Worm (Caenorhabditis elegans): Measurements from ENCODE around the gene F43E2.11.

The F43E2.11 gene

ce11 chrII:7340703-7341102, 29.4 kb downstream of the F43E2.11 start (continued):
- TF ChIP-seq nhr-77 (tag; optimal IDR thresholded peaks at IDR 0.05) (no peak), mef-2 (tag; optimal IDR thresholded peaks at IDR 0.05) (no peak)

DNA sequence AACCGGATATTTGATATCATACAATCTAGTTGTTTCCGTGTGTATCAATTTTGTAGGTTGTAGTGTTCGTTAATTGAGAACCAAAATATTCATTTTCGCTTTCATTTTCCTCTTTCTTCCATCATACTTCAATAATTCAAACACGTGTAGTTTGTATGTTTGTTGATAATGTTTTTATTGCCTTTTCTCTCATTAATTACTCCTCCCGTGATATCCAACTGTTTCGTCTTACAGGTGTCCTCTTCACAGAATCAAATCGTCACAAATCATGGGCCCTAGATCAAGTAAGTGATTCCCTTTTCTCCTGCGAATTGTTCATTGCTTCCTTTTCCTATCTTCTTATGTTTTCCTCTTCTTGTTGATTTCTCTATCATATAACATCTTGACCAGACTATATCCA, 31.1 kb downstream of the F43E2.11 start, which contains the start of gene nhr-21:
Gene nhr-21, plus strand, starts transcription at position 235 of the 400 bp plus-strand sequence.
- no peak for TF ChIP-seq sup-37 (GFP tag; optimal IDR thresholded peaks at IDR 0.05)
- TF ChIP-seq grh-1 (GFP tag; IDR thresholded peaks at IDR 0.05): no peak
- peak; percentile 18 for TF ChIP-seq fos-1 (tag; optimal IDR thresholded peaks at IDR 0.05)
- TF ChIP-seq sptf-1 (tag; optimal IDR thresholded peaks at IDR 0.05): no peak
- TF ChIP-seq nhr-85 (tag): peak; percentile 98
- TF ChIP-seq nhr-47 (tag; optimal IDR thresholded peaks at IDR 0.05): peak; percentile 46
- no peak for TF ChIP-seq fkh-8 (tag; optimal IDR thresholded peaks at IDR 0.05)
- no peak for TF ChIP-seq ceh-88 (GFP tag; IDR thresholded peaks at IDR 0.05)
- TF ChIP-seq snu-23 (GFP tag; optimal IDR thresholded peaks at IDR 0.05): peak; percentile 66
- peak in 1 of 2 experiments; percentile 58 for TF ChIP-seq mdl-1 (tag; optimal IDR thresholded peaks at IDR 0.05)
- no peak for TF ChIP-seq pqm-1 (tag; optimal IDR thresholded peaks at IDR 0.05)
- no peak for TF ChIP-seq pax-3 (tag; optimal IDR thresholded peaks at IDR 0.05)
- peak; percentile 28 for TF ChIP-seq unc-130 (tag; optimal IDR thresholded peaks at IDR 0.05)
- TF ChIP-seq lsy-2 (tag; optimal IDR thresholded peaks at IDR 0.05): peak; percentile 28 to 40
- peak; percentile 88 for TF ChIP-seq nhr-71 (tag; optimal IDR thresholded peaks at IDR 0.05)
- TF ChIP-seq unc-86 (tag; optimal IDR thresholded peaks at IDR 0.05): no peak
- TF ChIP-seq nhr-19 (GFP tag; conservative IDR thresholded peaks at IDR 0.05): peak; percentile 74
- TF ChIP-seq elt-3 (tag; optimal IDR thresholded peaks at IDR 0.05): peak in 5 of 6 experiments; percentile 46 to 91 (median 62)
- TF ChIP-seq nhr-90 (tag; optimal IDR thresholded peaks at IDR 0.05; ENCODE audit: poor library complexity): peak; percentile 73
- peak; percentile 21 for TF ChIP-seq ztf-4 (tag; optimal IDR thresholded peaks at IDR 0.05)
- no peak for TF ChIP-seq nhr-77 (tag; optimal IDR thresholded peaks at IDR 0.05)
- TF ChIP-seq snpc-4 (tag; optimal IDR thresholded peaks at IDR 0.05): no peak
- no peak for TF ChIP-seq efl-1 (optimal IDR thresholded peaks at IDR 0.05)
- no peak for TF ChIP-seq efl-1 (GFP tag; optimal IDR thresholded peaks at IDR 0.05 in 1 of 2)
- TF ChIP-seq isw-1 (GFP tag; IDR thresholded peaks at IDR 0.05): no peak
- TF ChIP-seq lir-3 (tag; optimal IDR thresholded peaks at IDR 0.05; ENCODE audit: poor library complexity): no peak
- TF ChIP-seq lin-35 (GFP tag; optimal IDR thresholded peaks at IDR 0.05): peak in 1 of 2 experiments; percentile 40
- TF ChIP-seq blmp-1 (tag; optimal IDR thresholded peaks at IDR 0.05): peak; percentile 89
- TF ChIP-seq unc-30 (tag; optimal IDR thresholded peaks at IDR 0.05): no peak
- TF ChIP-seq ceh-90 (tag; optimal IDR thresholded peaks at IDR 0.05): no peak
- TF ChIP-seq tbx-2 (tag; optimal IDR thresholded peaks at IDR 0.05): peak; percentile 35
- peak; percentile 61 for TF ChIP-seq vab-15 (tag; optimal IDR thresholded peaks at IDR 0.05)
- peak; percentile 44 for TF ChIP-seq irx-1 (tag; optimal IDR thresholded peaks at IDR 0.05)
- peak; percentile 89 for TF ChIP-seq nhr-20 (tag; optimal IDR thresholded peaks at IDR 0.05)
- peak; percentile 14 for TF ChIP-seq rnt-1 (tag; optimal IDR thresholded peaks at IDR 0.05)
- peak; percentile 85 for TF ChIP-seq lin-14 (GFP tag; optimal IDR thresholded peaks at IDR 0.05)
- no peak for TF ChIP-seq ceh-8 (GFP tag; optimal IDR thresholded peaks at IDR 0.05)
- peak; percentile 23 for TF ChIP-seq C16A3.4 (tag; optimal IDR thresholded peaks at IDR 0.05)

DNA sequence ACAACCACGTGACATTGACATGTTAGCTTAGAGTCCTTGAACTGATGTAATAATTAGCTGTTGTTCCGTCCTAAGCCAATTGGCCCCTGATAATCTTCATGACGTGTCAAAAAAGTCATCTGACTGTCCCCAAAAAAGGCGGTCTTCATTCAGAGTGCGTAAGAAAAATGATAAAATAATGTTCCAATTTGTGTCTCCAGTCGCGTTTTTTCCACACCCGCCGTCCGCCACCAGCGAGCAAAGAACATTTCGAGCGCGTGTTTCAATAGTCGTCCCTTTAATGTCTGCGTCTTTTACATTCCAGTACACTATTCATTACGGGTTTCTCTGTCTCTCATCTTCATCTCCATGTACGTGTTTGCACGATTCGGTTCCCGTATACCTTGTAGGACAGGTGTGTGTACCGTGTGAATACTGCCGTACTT, 32.6 kb downstream of the F43E2.11 start:
- TF ChIP-seq zag-1 (tag; optimal IDR thresholded peaks at IDR 0.05): no peak
- TF ChIP-seq nhr-84 (tag; optimal IDR thresholded peaks at IDR 0.05): no peak
- peak; percentile 91 for TF ChIP-seq nhr-19 (GFP tag; conservative IDR thresholded peaks at IDR 0.05)
- TF ChIP-seq lin-15B (tag; optimal IDR thresholded peaks at IDR 0.05): no peak
- TF ChIP-seq irx-1 (tag; optimal IDR thresholded peaks at IDR 0.05): peak; percentile 59
- TF ChIP-seq alr-1 (tag; optimal IDR thresholded peaks at IDR 0.05; ENCODE audit: borderline replicate concordance): no peak
- TF ChIP-seq ceh-8 (GFP tag; optimal IDR thresholded peaks at IDR 0.05): peak; percentile 21
- TF ChIP-seq snpc-4 (tag; optimal IDR thresholded peaks at IDR 0.05): no peak
- no peak for TF ChIP-seq pag-3 (tag; optimal IDR thresholded peaks at IDR 0.05; ENCODE audit: borderline replicate concordance, insufficient read depth)
- TF ChIP-seq nhr-20 (tag; optimal IDR thresholded peaks at IDR 0.05): peak; percentile 95
- no peak for TF ChIP-seq egl-13 (tag; optimal IDR thresholded peaks at IDR 0.05)
- TF ChIP-seq aly-2 (tag; optimal IDR thresholded peaks at IDR 0.05): no peak
- TF ChIP-seq tlp-1 (tag; optimal IDR thresholded peaks at IDR 0.05): no peak
- peak; percentile 95 for TF ChIP-seq lin-14 (GFP tag; optimal IDR thresholded peaks at IDR 0.05)
- TF ChIP-seq efl-3 (GFP tag; optimal IDR thresholded peaks at IDR 0.05): no peak
- TF ChIP-seq fkh-10 (GFP tag; optimal IDR thresholded peaks at IDR 0.05): no peak
- TF ChIP-seq ces-1 (GFP tag; optimal IDR thresholded peaks at IDR 0.05): no peak
- no peak for TF ChIP-seq ztf-11 (tag; optimal IDR thresholded peaks at IDR 0.05)
- no peak for TF ChIP-seq mef-2 (tag; optimal IDR thresholded peaks at IDR 0.05)
- peak; percentile 30 for TF ChIP-seq rnt-1 (tag; optimal IDR thresholded peaks at IDR 0.05)
